Worm (Caenorhabditis elegans) whole organism, L1 larva: ENCODE measurements around the gene cwp-2.

ENCODE experiments used
- F16B12.6 ChIP-seq: fragments of 150-350 bp; optimal IDR thresholded peaks from 2 replicates; lab custom pipeline; 2014; ENCODE audit warnings: missing biosample characterization, missing genetic modification characterization
- Y116A8C.19 ChIP-seq: sonication (generic microtip); optimal IDR thresholded peaks from 2 replicates; lab custom pipeline; 2016; ENCODE audit warnings: missing compliant biosample characterization, missing genetic modification characterization, borderline replicate concordance
- aly-2 ChIP-seq: fragments of 150-350 bp; optimal IDR thresholded peaks from 2 replicates; lab custom pipeline; 2014; ENCODE audit warnings: missing biosample characterization, missing genetic modification characterization
- ceh-8 ChIP-seq: fragments of 200-800 bp; sonication (Bioruptor generic); optimal IDR thresholded peaks from 2 replicates; lab custom pipeline; 2018; ENCODE audit warnings: mild to moderate bottlenecking, missing genetic modification characterization, moderate library complexity, missing compliant biosample characterization
- ceh-82 ChIP-seq, 3 experiments: fragments of 150-350 bp in 1 of 3; sonication (generic microtip) in 2 of 3; optimal IDR thresholded peaks; 2 replicates each; lab custom pipeline; 2014 to 2017; ENCODE audit warnings: missing biosample characterization in 3 of 3, missing genetic modification characterization in 3 of 3
- ces-1 ChIP-seq: fragments of 150-350 bp; optimal IDR thresholded peaks from 2 replicates; lab custom pipeline; 2014; ENCODE audit warnings: missing biosample characterization, missing genetic modification reagents, missing genetic modification characterization
- dpl-1 ChIP-seq, 3 experiments: fragments of 150-350 bp in 2 of 3; sonication (generic microtip) in 1 of 3; optimal IDR thresholded peaks; 2 replicates each; lab custom pipeline; 2014 to 2017; ENCODE audit warnings: missing biosample characterization in 3 of 3, missing genetic modification characterization in 3 of 3, missing genetic modification reagents in 3 of 3
- efl-1 ChIP-seq, 4 experiments: fragments of 150-350 bp; optimal IDR thresholded peaks in 3 of 4; peaks in 1 of 4; 1 replicate in 1 of 4; 2 replicates in 3 of 4; lab custom pipeline; 2014; ENCODE audit warnings: missing biosample characterization in 2 of 4, missing genetic modification characterization in 2 of 4, missing genetic modification reagents in 2 of 4
- egl-13 ChIP-seq: sonication (generic microtip); optimal IDR thresholded peaks from 2 replicates; lab custom pipeline; 2016; ENCODE audit warnings: missing genotype, missing genetic modification reagents, missing genetic modification characterization, missing compliant biosample characterization
- elt-3 ChIP-seq, 6 experiments: fragments of 150-350 bp in 1 of 6; sonication (generic microtip); optimal IDR thresholded peaks; 2 replicates each; lab custom pipeline; 2017 to 2018; ENCODE audit warnings: missing biosample characterization in 6 of 6, missing genetic modification characterization in 6 of 6, inconsistent platforms in 1 of 6
- ets-5 ChIP-seq: fragments of 200-800 bp; sonication (Bioruptor generic); IDR thresholded peaks from 2 replicates; pipeline ENCODE4 v1.3.6; 2022; ENCODE audit warnings: missing genetic modification characterization, missing compliant biosample characterization
- fkh-8 ChIP-seq: sonication (generic microtip); optimal IDR thresholded peaks from 2 replicates; lab custom pipeline; 2016; ENCODE audit warnings: mild to moderate bottlenecking, missing genetic modification characterization, missing compliant biosample characterization
- hlh-17 ChIP-seq: fragments of 200-800 bp; sonication (Bioruptor generic); optimal IDR thresholded peaks from 2 replicates; lab custom pipeline; 2018; ENCODE audit warnings: missing genetic modification characterization, mild to moderate bottlenecking, missing compliant biosample characterization, moderate library complexity, borderline replicate concordance
- hpl-2 ChIP-seq: fragments of 150-350 bp; optimal IDR thresholded peaks from 2 replicates; lab custom pipeline; 2014; ENCODE audit warnings: missing biosample characterization, missing genetic modification reagents, missing genetic modification characterization
- isw-1 ChIP-seq: fragments of 200-800 bp; sonication (Bioruptor generic); IDR thresholded peaks from 2 replicates; pipeline ENCODE4 v1.3.6; 2022; ENCODE audit warnings: missing genetic modification characterization, missing compliant biosample characterization
- lin-14 ChIP-seq: fragments of 200-800 bp; sonication (Bioruptor generic); optimal IDR thresholded peaks from 2 replicates; lab custom pipeline; 2018; ENCODE audit warnings: mild to moderate bottlenecking, missing genetic modification characterization, moderate library complexity, missing compliant biosample characterization
- lin-15B ChIP-seq: fragments of 150-350 bp; sonication (generic microtip); optimal IDR thresholded peaks from 3 replicates; lab custom pipeline; 2014; ENCODE audit warnings: missing biosample characterization, missing genetic modification characterization
- lin-35 ChIP-seq, 2 experiments: fragments of 150-350 bp; optimal IDR thresholded peaks; 2 replicates each; lab custom pipeline; 2014; ENCODE audit warnings: missing biosample characterization in 2 of 2, missing genetic modification characterization in 2 of 2, missing genetic modification reagents in 2 of 2
- lin-39 ChIP-seq: fragments of 150-350 bp; optimal IDR thresholded peaks from 2 replicates; lab custom pipeline; 2014; ENCODE audit warnings: missing biosample characterization, missing genetic modification reagents, missing genetic modification characterization
- lir-3 ChIP-seq: sonication (generic microtip); optimal IDR thresholded peaks from 2 replicates; lab custom pipeline; 2016; ENCODE audit warnings: mild to moderate bottlenecking, missing genetic modification characterization, moderate library complexity, missing compliant biosample characterization; ENCODE audit not compliant: poor library complexity
- lsy-2 ChIP-seq, 2 experiments: fragments of 150-350 bp; optimal IDR thresholded peaks; 2 replicates each; lab custom pipeline; 2014; ENCODE audit warnings: missing biosample characterization in 2 of 2, missing genetic modification characterization in 2 of 2
- mab-9 ChIP-seq: fragments of 200-800 bp; sonication (Bioruptor generic); IDR thresholded peaks from 2 replicates; pipeline ENCODE4 v1.3.6; 2022; ENCODE audit warnings: missing genetic modification reagents, missing genetic modification characterization, missing compliant biosample characterization
- mdl-1 ChIP-seq, 2 experiments: fragments of 150-350 bp; optimal IDR thresholded peaks; 2 replicates each; lab custom pipeline; 2014 to 2017; ENCODE audit warnings: missing biosample characterization in 2 of 2, missing genetic modification characterization in 2 of 2, inconsistent platforms in 1 of 2
- mep-1 ChIP-seq: fragments of 150-350 bp; optimal IDR thresholded peaks from 2 replicates; lab custom pipeline; 2014; ENCODE audit warnings: missing biosample characterization, missing genetic modification characterization
- nhr-19 ChIP-seq: fragments of 200-800 bp; sonication (Bioruptor generic); conservative IDR thresholded peaks from 2 replicates; pipeline ENCODE4 v1.3.6; 2022; ENCODE audit warnings: missing genetic modification characterization, missing compliant biosample characterization
- nhr-20 ChIP-seq: sonication (generic microtip); optimal IDR thresholded peaks from 2 replicates; lab custom pipeline; 2016; ENCODE audit warnings: mild to moderate bottlenecking, missing genetic modification characterization, missing compliant biosample characterization
- nhr-71 ChIP-seq: sonication (generic microtip); optimal IDR thresholded peaks from 2 replicates; lab custom pipeline; 2016; ENCODE audit warnings: mild to moderate bottlenecking, missing genetic modification characterization, moderate library complexity, missing compliant biosample characterization
- nhr-76 ChIP-seq: sonication (generic microtip); optimal IDR thresholded peaks from 2 replicates; lab custom pipeline; 2017; ENCODE audit warnings: missing biosample characterization, missing genetic modification characterization
- nhr-77 ChIP-seq: fragments of 150-350 bp; optimal IDR thresholded peaks from 2 replicates; lab custom pipeline; 2014; ENCODE audit warnings: missing biosample characterization, missing genetic modification characterization
- nhr-90 ChIP-seq: sonication (generic microtip); optimal IDR thresholded peaks from 2 replicates; lab custom pipeline; 2016; ENCODE audit warnings: mild to moderate bottlenecking, missing genetic modification characterization, missing compliant biosample characterization; ENCODE audit not compliant: poor library complexity
- pag-3 ChIP-seq: sonication (generic microtip); optimal IDR thresholded peaks from 2 replicates; lab custom pipeline; 2017; ENCODE audit warnings: missing genetic modification characterization, mild to moderate bottlenecking, missing compliant biosample characterization, antibody characterized with exemption, borderline replicate concordance; ENCODE audit not compliant: insufficient read depth
- pax-3 ChIP-seq: fragments of 200-800 bp; sonication (Bioruptor generic); optimal IDR thresholded peaks from 2 replicates; lab custom pipeline; 2018; ENCODE audit warnings: mild to moderate bottlenecking, missing genetic modification characterization, moderate library complexity, missing compliant biosample characterization
- pqm-1 ChIP-seq: sonication (generic microtip); optimal IDR thresholded peaks from 3 replicates; lab custom pipeline; 2017; ENCODE audit warnings: missing biosample characterization, missing genetic modification characterization
- skn-1 ChIP-seq: fragments of 150-350 bp; optimal IDR thresholded peaks from 2 replicates; lab custom pipeline; 2014; ENCODE audit warnings: missing biosample characterization, missing genetic modification characterization
- snpc-4 ChIP-seq: fragments of 150-350 bp; optimal IDR thresholded peaks from 2 replicates; lab custom pipeline; 2014; ENCODE audit warnings: missing biosample characterization, missing genetic modification characterization
- snu-23 ChIP-seq: sonication (generic microtip); optimal IDR thresholded peaks from 2 replicates; lab custom pipeline; 2016; ENCODE audit warnings: missing genetic modification characterization, missing compliant biosample characterization
- sptf-1 ChIP-seq: fragments of 150-350 bp; optimal IDR thresholded peaks from 2 replicates; lab custom pipeline; 2014; ENCODE audit warnings: missing biosample characterization, missing genetic modification characterization
- tbx-2 ChIP-seq: sonication (generic microtip); optimal IDR thresholded peaks from 2 replicates; lab custom pipeline; 2016; ENCODE audit warnings: missing genetic modification characterization, missing compliant biosample characterization
- unc-62 ChIP-seq: fragments of 150-350 bp; optimal IDR thresholded peaks from 2 replicates; lab custom pipeline; 2014; ENCODE audit warnings: missing biosample characterization, missing genetic modification reagents, missing genetic modification characterization
- unc-86 ChIP-seq: sonication (generic microtip); optimal IDR thresholded peaks from 2 replicates; lab custom pipeline; 2016; ENCODE audit warnings: missing genetic modification characterization, missing compliant biosample characterization
- unc-98 ChIP-seq: fragments of 200-800 bp; sonication (Bioruptor generic); IDR thresholded peaks from 2 replicates; pipeline ENCODE4 v1.3.6; 2022; ENCODE audit warnings: missing genetic modification characterization, missing compliant biosample characterization
- xbp-1 ChIP-seq: sonication (generic microtip); optimal IDR thresholded peaks from 2 replicates; lab custom pipeline; 2016; ENCODE audit warnings: missing genetic modification characterization, missing compliant biosample characterization

Gene cwp-2

ce11 chrV:4820601-4821000 is 21.8 kb downstream of the cwp-2 start:
- TF ChIP-seq nhr-71 (peak; percentile 65), isw-1 (no peak), pqm-1 (tag; lab: Kevin White, UChicago) (no peak), lin-35 (GFP tag; optimal IDR thresholded peaks at IDR 0.05; lab: Kevin White, UChicago) (peak in 1 of 2 experiments; percentile 18), tbx-2 (tag; lab: Kevin White, UChicago) (peak; percentile 32), snu-23 (peak; percentile 26), nhr-19 (GFP tag; lab: Robert Waterston, UW) (peak; percentile 31), skn-1 (tag; lab: Kevin White, UChicago) (peak; percentile 39), hpl-2 (peak; percentile 2), pax-3 (tag; lab: Kevin White, UChicago) (no peak), nhr-20 (peak; percentile 22), elt-3 (tag; optimal IDR thresholded peaks at IDR 0.05; lab: Kevin White, UChicago) (peak in 1 of 6 experiments; percentile 23), nhr-76 (tag; lab: Kevin White, UChicago) (no peak), lir-3 (tag; lab: Kevin White, UChicago) (no peak), hlh-17 (GFP tag; lab: Kevin White, UChicago) (no peak), mdl-1 (tag; optimal IDR thresholded peaks at IDR 0.05; lab: Kevin White, UChicago) (peak in 1 of 2 experiments; percentile 72), unc-98 (GFP tag; lab: Robert Waterston, UW) (no peak), nhr-90 (tag; lab: Kevin White, UChicago) (no peak), lsy-2 (tag; optimal IDR thresholded peaks at IDR 0.05; lab: Kevin White, UChicago) (peak in 1 of 2 experiments; percentile 35), dpl-1 (GFP tag; optimal IDR thresholded peaks at IDR 0.05; lab: Kevin White, UChicago) (peak in 1 of 3 experiments; percentile 21)

DNA sequence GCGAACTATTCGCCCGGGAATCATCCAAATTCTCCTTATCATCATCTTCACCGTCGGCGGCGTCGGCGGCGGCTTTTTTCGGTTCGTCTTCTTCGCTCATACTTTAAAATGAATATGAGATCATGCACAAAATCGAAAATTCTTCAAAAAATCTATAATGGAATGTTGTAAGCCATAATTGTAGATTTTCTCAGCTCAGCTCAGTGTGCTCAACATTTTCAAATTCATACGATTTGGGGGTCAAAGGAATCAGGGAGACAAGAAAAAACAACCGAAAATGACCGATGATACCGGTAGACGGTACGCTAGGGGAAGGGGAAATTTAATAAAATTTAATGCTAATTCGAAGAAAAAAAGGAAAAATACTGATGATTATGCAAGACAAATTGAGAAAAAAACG is 23.9 kb downstream of the cwp-2 start, which contains the start of gene ccep-97:
ccep-97 (minus strand) TSS at position 101 of the 400 bp plus-strand sequence.
- TF ChIP-seq pqm-1 (tag; lab: Kevin White, UChicago) (no peak), snpc-4 (tag; lab: Kevin White, UChicago) (no peak), nhr-19 (GFP tag; lab: Robert Waterston, UW) (no peak), ces-1 (GFP tag; lab: Kevin White, UChicago) (no peak), mab-9 (GFP tag; lab: Robert Waterston, UW) (no peak), nhr-77 (tag; lab: Kevin White, UChicago) (no peak)

DNA sequence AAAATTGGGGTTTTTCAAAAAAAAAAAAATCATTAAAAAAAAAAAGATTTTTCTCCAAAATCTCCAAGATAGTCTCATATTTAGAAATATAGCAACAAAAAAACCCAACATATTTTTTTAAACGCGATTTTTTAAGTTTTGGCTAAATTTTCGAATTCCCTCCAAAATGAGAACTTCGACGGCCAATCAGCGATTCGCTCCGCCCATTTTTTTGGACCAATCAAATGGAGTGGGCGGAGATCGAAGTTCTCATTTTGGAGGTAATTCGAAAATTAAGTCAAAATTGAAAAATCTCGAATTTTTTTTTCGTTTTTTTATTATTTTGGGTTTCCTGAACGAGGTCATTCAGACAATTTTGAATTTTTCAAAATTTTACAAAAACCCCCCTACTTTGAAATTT is 28.6 kb downstream of the cwp-2 start:
- no peak for TF ChIP-seq unc-62 (GFP tag; lab: Kevin White, UChicago)
- no peak for TF ChIP-seq tbx-2 (tag; lab: Kevin White, UChicago)
- no peak for TF ChIP-seq xbp-1
- no peak for TF ChIP-seq mdl-1 (tag; optimal IDR thresholded peaks at IDR 0.05; lab: Kevin White, UChicago)
- no peak for TF ChIP-seq lin-35 (GFP tag; optimal IDR thresholded peaks at IDR 0.05; lab: Kevin White, UChicago)
- no peak for TF ChIP-seq efl-1 (optimal IDR thresholded peaks at IDR 0.05; lab: Kevin White, UChicago)
- peak in 1 of 2 experiments; percentile 18 for TF ChIP-seq efl-1 (GFP tag; optimal IDR thresholded peaks at IDR 0.05 in 1 of 2; lab: Kevin White, UChicago)
- no peak for TF ChIP-seq sptf-1 (tag; lab: Kevin White, UChicago)
- TF ChIP-seq hlh-17 (GFP tag; lab: Kevin White, UChicago): no peak
- TF ChIP-seq lin-14 (GFP tag; lab: Kevin White, UChicago): no peak
- TF ChIP-seq, all 84 proteins: peak for 1

- peak; percentile 2 for TF ChIP-seq F16B12.6 (tag; lab: Kevin White, UChicago)
- TF ChIP-seq dpl-1 (GFP tag; optimal IDR thresholded peaks at IDR 0.05; lab: Kevin White, UChicago): peak in 1 of 3 experiments; percentile 51
- TF ChIP-seq efl-1 (optimal IDR thresholded peaks at IDR 0.05; lab: Kevin White, UChicago): peak; percentile 41 to 51
- peak; percentile 42 to 80 for TF ChIP-seq efl-1 (GFP tag; optimal IDR thresholded peaks at IDR 0.05 in 1 of 2; lab: Kevin White, UChicago)
- TF ChIP-seq ceh-82 (tag; optimal IDR thresholded peaks at IDR 0.05; lab: Kevin White, UChicago): peak in 2 of 3 experiments; percentile 13 to 65
- TF ChIP-seq ets-5 (GFP tag; lab: Robert Waterston, UW): no peak
- TF ChIP-seq Y116A8C.19 (tag; lab: Kevin White, UChicago): no peak
- no peak for TF ChIP-seq lin-39 (tag; lab: Kevin White, UChicago)
- TF ChIP-seq lin-15B (tag; lab: Kevin White, UChicago): peak; percentile 47
- TF ChIP-seq snu-23: peak; percentile 55
- TF ChIP-seq lin-35 (GFP tag; optimal IDR thresholded peaks at IDR 0.05; lab: Kevin White, UChicago): peak in 1 of 2 experiments; percentile 62
- peak; percentile 85 for TF ChIP-seq lin-14 (GFP tag; lab: Kevin White, UChicago)
- TF ChIP-seq pag-3 (tag; lab: Kevin White, UChicago): no peak
- peak; percentile 32 for TF ChIP-seq egl-13 (tag; lab: Kevin White, UChicago)
- TF ChIP-seq lsy-2 (tag; optimal IDR thresholded peaks at IDR 0.05; lab: Kevin White, UChicago): peak in 1 of 2 experiments; percentile 65
- peak; percentile 69 for TF ChIP-seq fkh-8 (tag; lab: Kevin White, UChicago)
- TF ChIP-seq ceh-8: no peak
- TF ChIP-seq unc-86 (tag; lab: Kevin White, UChicago): peak; percentile 19
- TF ChIP-seq aly-2 (tag; lab: Kevin White, UChicago): peak; percentile 14
- no peak for TF ChIP-seq unc-98 (GFP tag; lab: Robert Waterston, UW)
- TF ChIP-seq isw-1: no peak
- peak; percentile 14 for TF ChIP-seq mep-1
- TF ChIP-seq nhr-71: peak; percentile 58
Observed at ce11 chrV:4810653-4811052, 31.8 kb downstream of the cwp-2 start.
